Fruit fly (Drosophila melanogaster) whole organism, prepupa: ENCODE data around the gene Prp18.

ENCODE experiments used
- Blimp-1 ChIP-seq: fragments of 200-800 bp; sonication (Bioruptor generic); optimal IDR thresholded peaks from 3 replicates; lab custom pipeline; 2017; ENCODE audit warnings: missing biosample characterization, missing genetic modification characterization, mild to moderate bottlenecking, moderate library complexity, missing genetic modification reagents
- CG10631 ChIP-seq: fragments of 200-800 bp; sonication (Bioruptor generic); optimal IDR thresholded peaks from 2 replicates; lab custom pipeline; 2016; ENCODE audit warnings: missing biosample characterization, missing genetic modification characterization
- CG11294 ChIP-seq: fragments of 200-800 bp; sonication (Bioruptor generic); IDR thresholded peaks from 2 replicates; pipeline ENCODE4 v1.3.6; 2022; ENCODE audit warnings: missing biosample characterization, missing genetic modification characterization
- CG1621 ChIP-seq: fragments of 200-800 bp; sonication (Bioruptor generic); optimal IDR thresholded peaks from 3 replicates; lab custom pipeline; 2018; ENCODE audit warnings: missing biosample characterization, mild to moderate bottlenecking, missing genetic modification characterization
- CG16779 ChIP-seq: fragments of 200-800 bp; sonication (Bioruptor generic); optimal IDR thresholded peaks from 3 replicates; lab custom pipeline; 2017; ENCODE audit warnings: missing biosample characterization, mild to moderate bottlenecking, missing genetic modification characterization
- CG32006 ChIP-seq: fragments of 200-800 bp; sonication (Bioruptor generic); optimal IDR thresholded peaks from 3 replicates; lab custom pipeline; 2017; ENCODE audit warnings: missing biosample characterization, mild to moderate bottlenecking, missing genetic modification characterization
- CG34406 ChIP-seq: fragments of 200-800 bp; sonication (Bioruptor generic); optimal IDR thresholded peaks from 3 replicates; lab custom pipeline; 2016; ENCODE audit warnings: missing biosample characterization, missing genetic modification characterization
- CG6276 ChIP-seq: fragments of 200-800 bp; sonication (Bioruptor generic); optimal IDR thresholded peaks from 2 replicates; lab custom pipeline; 2017; ENCODE audit warnings: missing biosample characterization, mild to moderate bottlenecking, missing genetic modification characterization
- CG6854 ChIP-seq: fragments of 200-800 bp; sonication (Bioruptor generic); optimal IDR thresholded peaks from 2 replicates; lab custom pipeline; 2017; ENCODE audit warnings: missing biosample characterization, mild to moderate bottlenecking, missing genetic modification characterization
- CG8632 ChIP-seq: fragments of 200-800 bp; sonication (Bioruptor generic); optimal IDR thresholded peaks from 3 replicates; lab custom pipeline; 2016; ENCODE audit warnings: missing biosample characterization, missing genetic modification characterization
- Lpt ChIP-seq: fragments of 200-800 bp; sonication (Bioruptor generic); optimal IDR thresholded peaks from 3 replicates; lab custom pipeline; 2016; ENCODE audit warnings: missing biosample characterization, missing genetic modification characterization
- cyc ChIP-seq: fragments of 200-800 bp; sonication (Bioruptor generic); optimal IDR thresholded peaks from 3 replicates; lab custom pipeline; 2016; ENCODE audit warnings: missing biosample characterization, missing genetic modification characterization
- svp ChIP-seq: fragments of 200-800 bp; sonication (Bioruptor generic); peaks from one replicate; lab custom pipeline; 2016; ENCODE audit warnings: missing biosample characterization, missing genetic modification characterization
- vri ChIP-seq: fragments of 200-800 bp; sonication (Bioruptor generic); optimal IDR thresholded peaks from 3 replicates; lab custom pipeline; 2016; ENCODE audit warnings: missing biosample characterization, mild to moderate bottlenecking, missing genetic modification characterization

DNA sequence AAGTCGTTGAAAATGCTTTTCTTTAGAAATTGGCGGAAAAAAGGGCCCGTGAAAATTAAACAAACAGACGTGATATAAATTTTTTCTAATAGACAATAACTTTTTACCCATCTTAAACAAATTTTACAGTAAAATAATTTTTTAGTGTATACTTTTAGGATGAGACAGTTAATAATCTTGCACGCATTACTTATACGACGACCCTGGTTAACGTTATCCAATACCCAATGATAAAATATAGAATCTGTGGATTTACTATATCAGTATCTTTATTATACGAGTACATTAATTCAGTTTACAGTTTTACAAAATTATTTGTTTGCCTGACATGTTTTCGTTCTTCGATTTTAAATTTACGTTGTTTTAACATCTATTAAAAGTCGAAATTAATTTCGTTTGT is 13.6 kb upstream of the Prp18 start:
- no peak for TF ChIP-seq CG34406 (GFP tag; lab: Kevin White, UChicago)
- TF ChIP-seq CG6854 (GFP tag; lab: Kevin White, UChicago): no peak
- no peak for TF ChIP-seq CG6276 (GFP tag; lab: Kevin White, UChicago)
- no peak for TF ChIP-seq CG16779 (tag; lab: Kevin White, UChicago)
- TF ChIP-seq CG11294 (GFP tag; lab: Robert Waterston, UW): no peak
- no peak for TF ChIP-seq CG1621 (tag; lab: Kevin White, UChicago)
- TF ChIP-seq CG10631 (GFP tag; lab: Kevin White, UChicago): no peak
- no peak for TF ChIP-seq vri (GFP tag; lab: Kevin White, UChicago)
- TF ChIP-seq CG8632: no peak
- no peak for TF ChIP-seq cyc (GFP tag; lab: Kevin White, UChicago)
- no peak for TF ChIP-seq Blimp-1 (GFP tag; lab: Kevin White, UChicago)
- TF ChIP-seq CG32006: no peak
- TF ChIP-seq Lpt (GFP tag; lab: Kevin White, UChicago): no peak
- no peak for TF ChIP-seq svp (GFP tag; lab: Kevin White, UChicago)
